Worm (Caenorhabditis elegans): ENCODE measurements around the gene lmd-5.

DNA sequence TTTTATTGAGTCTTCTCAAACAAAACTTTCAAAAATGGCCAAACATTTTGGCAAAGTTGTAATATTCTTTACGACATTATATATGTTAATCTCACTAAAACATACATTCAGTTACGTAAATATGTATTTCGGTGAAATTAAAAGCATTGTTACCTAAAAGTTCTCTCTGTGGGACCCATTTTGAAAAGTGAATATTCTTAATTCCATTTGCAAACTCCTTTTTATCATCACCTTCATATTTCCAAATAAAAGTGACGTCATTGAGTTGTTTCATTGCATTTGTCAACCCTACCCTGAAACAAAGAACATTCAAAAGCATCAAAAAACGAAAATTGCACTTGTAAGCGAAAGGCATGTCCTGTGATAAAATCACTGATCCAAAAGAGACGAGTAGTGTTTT is 16.9 kb downstream of the lmd-5 start:
- TF ChIP-seq ama-1 (optimal IDR thresholded peaks at IDR 0.05) (no peak), ceh-36 (tag; optimal IDR thresholded peaks at IDR 0.05) (no peak), hmbx-1 (tag; optimal IDR thresholded peaks at IDR 0.05) (no peak), sea-1 (GFP tag; conservative IDR thresholded peaks at IDR 0.05) (no peak), scrt-1 (GFP tag; IDR thresholded peaks at IDR 0.05) (no peak), tbx-37 (GFP tag; conservative IDR thresholded peaks at IDR 0.05) (no peak), ets-7 (tag; optimal IDR thresholded peaks at IDR 0.05) (no peak), tra-4 (tag; optimal IDR thresholded peaks at IDR 0.05) (no peak)

All from whole organism, early embryonic.